Fruit fly (Drosophila melanogaster): ENCODE data around the gene Pi4KIIIalpha.

Gene Pi4KIIIalpha

dm6 chrX:2608470-2609157, 16.0 kb upstream of the Pi4KIIIalpha start, which contains the start of gene Smyd3 (continued):
- TF ChIP-seq ham (GFP tag; IDR thresholded peaks at IDR 0.05): no peak
- peak; percentile 53 for TF ChIP-seq pb (GFP tag; optimal IDR thresholded peaks at IDR 0.05)
- no peak for TF ChIP-seq vnd (GFP tag; IDR thresholded peaks at IDR 0.05; ENCODE audit: partially characterized antibody)
- TF ChIP-seq CG10543 (GFP tag; optimal IDR thresholded peaks at IDR 0.05): peak; percentile 51
- no peak for TF ChIP-seq Poxn (GFP tag; IDR thresholded peaks at IDR 0.05)
- 0 out of 2 replicates have a peak, but pooled peaks have one; percentile 26 for TF ChIP-seq Dref (GFP tag; IDR thresholded peaks at IDR 0.05)
- TF ChIP-seq Ets97D (GFP tag; optimal IDR thresholded peaks at IDR 0.05): peak; percentile 65
- peak; percentile 77 for TF ChIP-seq CG12391 (tag; optimal IDR thresholded peaks at IDR 0.05)
- no peak for TF ChIP-seq CG9876 (GFP tag; optimal IDR thresholded peaks at IDR 0.05)
- TF ChIP-seq CG16813 (GFP tag; IDR thresholded peaks at IDR 0.05; ENCODE audit: partially characterized antibody): no peak
- TF ChIP-seq cg (GFP tag; optimal IDR thresholded peaks at IDR 0.05): no peak
- peak; percentile 66 for TF ChIP-seq CG18262 (tag; optimal IDR thresholded peaks at IDR 0.05)
- no peak for TF ChIP-seq CG2678 (tag; optimal IDR thresholded peaks at IDR 0.05)
- TF ChIP-seq ssp (GFP tag; IDR thresholded peaks at IDR 0.05): peak; percentile 60
- peak; percentile 58 for TF ChIP-seq CG7987 (GFP tag; optimal IDR thresholded peaks at IDR 0.05)
- peak; percentile 85 for TF ChIP-seq CG14014 (GFP tag; IDR thresholded peaks at IDR 0.05)
- peak; percentile 60; the same call in 1 of the 2 replicates for TF ChIP-seq sens-2 (GFP tag; IDR thresholded peaks at IDR 0.05)
- no peak for TF ChIP-seq yki (optimal IDR thresholded peaks at IDR 0.05)
- TF ChIP-seq CG11247 (GFP tag; IDR thresholded peaks at IDR 0.05): peak; percentile 71
- no peak for TF ChIP-seq grn (GFP tag; optimal IDR thresholded peaks at IDR 0.05)
- TF ChIP-seq Dp (GFP tag; optimal IDR thresholded peaks at IDR 0.05): peak; percentile 30
- peak; percentile 15 for TF ChIP-seq cato (GFP tag; optimal IDR thresholded peaks at IDR 0.05; ENCODE audit: borderline replicate concordance)
- TF ChIP-seq stwl (tag; optimal IDR thresholded peaks at IDR 0.05): peak; percentile 17
- TF ChIP-seq CG7839 (tag; optimal IDR thresholded peaks at IDR 0.05): no peak
- TF ChIP-seq inv (GFP tag; IDR thresholded peaks at IDR 0.05; ENCODE audit: partially characterized antibody): no peak
- TF ChIP-seq nerfin-2 (GFP tag; IDR thresholded peaks at IDR 0.05; ENCODE audit: partially characterized antibody): no peak
- TF ChIP-seq CG31365 (tag; optimal IDR thresholded peaks at IDR 0.05): no peak
- TF ChIP-seq CG34422 (GFP tag; IDR thresholded peaks at IDR 0.05): peak; percentile 84
- peak; percentile 20 for TF ChIP-seq CG10431 (GFP tag; optimal IDR thresholded peaks at IDR 0.05)
- peak; percentile 66 for TF ChIP-seq dm (GFP tag; optimal IDR thresholded peaks at IDR 0.05)
- peak; percentile 56 for TF ChIP-seq trem (tag; optimal IDR thresholded peaks at IDR 0.05)
- TF ChIP-seq grau (tag; optimal IDR thresholded peaks at IDR 0.05): peak; percentile 98
- peak; percentile 90 for TF ChIP-seq ci (GFP tag; IDR thresholded peaks at IDR 0.05)
- TF ChIP-seq oc (tag; optimal IDR thresholded peaks at IDR 0.05): peak; percentile 15
- TF ChIP-seq salm (tag; optimal IDR thresholded peaks at IDR 0.05): peak; percentile 10
- TF ChIP-seq CG6689 (GFP tag; IDR thresholded peaks at IDR 0.05): peak; percentile 83
- TF ChIP-seq Ets65A (GFP tag): peak; percentile 97
- peak; percentile 64 for TF ChIP-seq CG10654 (GFP tag; optimal IDR thresholded peaks at IDR 0.05)
- peak; percentile 61 for TF ChIP-seq Dek (tag; optimal IDR thresholded peaks at IDR 0.05)
- TF ChIP-seq Blimp-1 (GFP tag; optimal IDR thresholded peaks at IDR 0.05): no peak
- TF ChIP-seq sim (GFP tag; IDR thresholded peaks at IDR 0.05): no peak
- TF ChIP-seq CG10274 (GFP tag; optimal IDR thresholded peaks at IDR 0.05): no peak
- TF ChIP-seq Jarid2 (GFP tag; optimal IDR thresholded peaks at IDR 0.05): no peak
- TF ChIP-seq Ada2b (GFP tag; IDR thresholded peaks at IDR 0.05): peak; percentile 78
- no peak for TF ChIP-seq bbx (GFP tag; IDR thresholded peaks at IDR 0.05; ENCODE audit: partially characterized antibody)
- TF ChIP-seq ash1 (GFP tag; optimal IDR thresholded peaks at IDR 0.05): no peak
- no peak for TF ChIP-seq CG1529 (GFP tag; optimal IDR thresholded peaks at IDR 0.05)
- no peak for TF ChIP-seq CG1832 (GFP tag; optimal IDR thresholded peaks at IDR 0.05)
- TF ChIP-seq Rfx (GFP tag; IDR thresholded peaks at IDR 0.05): peak; percentile 86
- peak; percentile 71 for TF ChIP-seq CG1602 (GFP tag; optimal IDR thresholded peaks at IDR 0.05)
